Fruit fly (Drosophila melanogaster): ENCODE data around the gene IFT57.
A peak's percentile ranks its signal among the peaks of the same experiment; 100 is the strongest.

Gene IFT57

dm6 chr2L:3530186-3530832 is at the start of gene IFT57, which contains the start of gene Spindly:
Gene IFT57 (plus strand): TSS chr2L:3530789.
Gene Spindly (minus strand): TSS chr2L:3530317.
- peak; percentile 84 to 88 for TF ChIP-seq CTCF (optimal IDR thresholded peaks at IDR 0.05)
- no peak for TF ChIP-seq CG8478 (optimal IDR thresholded peaks at IDR 0.05)

- TF ChIP-seq CG8478 (optimal IDR thresholded peaks at IDR 0.05) = no peak
- no peak for TF ChIP-seq CTCF (optimal IDR thresholded peaks at IDR 0.05)
These were observed 48.6 kb upstream of the IFT57 start for dm6 chr2L:3482037-3482436.

dm6 chr2L:3482712-3483111 is 47.9 kb upstream of the IFT57 start:
- TF ChIP-seq CG8478 (optimal IDR thresholded peaks at IDR 0.05) = no peak
- TF ChIP-seq CTCF (optimal IDR thresholded peaks at IDR 0.05) = no peak

- TF ChIP-seq CTCF (optimal IDR thresholded peaks at IDR 0.05) (no peak), CG8478 (optimal IDR thresholded peaks at IDR 0.05) (no peak)
These were observed 46.9 kb upstream of the IFT57 start for dm6 chr2L:3483672-3484071.

- TF ChIP-seq CG8478 (optimal IDR thresholded peaks at IDR 0.05) = no peak
- no peak for TF ChIP-seq CTCF (optimal IDR thresholded peaks at IDR 0.05)
These were observed 45.8 kb upstream of the IFT57 start for dm6 chr2L:3484759-3485158.

- TF ChIP-seq CTCF (optimal IDR thresholded peaks at IDR 0.05) (no peak), CG8478 (optimal IDR thresholded peaks at IDR 0.05) (no peak)
These were observed 45.1 kb upstream of the IFT57 start for dm6 chr2L:3485506-3485905.

- TF ChIP-seq CG8478 (optimal IDR thresholded peaks at IDR 0.05) = no peak
- TF ChIP-seq CTCF (optimal IDR thresholded peaks at IDR 0.05) = peak; percentile 22 to 31
These were observed 39.6 kb upstream of the IFT57 start, which contains the start of gene CG15414 for dm6 chr2L:3490971-3491370. Gene CG15414 (minus strand): TSS chr2L:3491071.

dm6 chr2L:3493475-3493874 is 37.1 kb upstream of the IFT57 start:
- no peak for TF ChIP-seq CG8478 (optimal IDR thresholded peaks at IDR 0.05)

- no peak for TF ChIP-seq CG8478 (optimal IDR thresholded peaks at IDR 0.05)
- TF ChIP-seq CTCF (optimal IDR thresholded peaks at IDR 0.05) = no peak
These were observed 35.1 kb upstream of the IFT57 start for dm6 chr2L:3495465-3495864.

- TF ChIP-seq CTCF (optimal IDR thresholded peaks at IDR 0.05) (no peak), CG8478 (optimal IDR thresholded peaks at IDR 0.05) (no peak)
These were observed 25.7 kb upstream of the IFT57 start for dm6 chr2L:3504851-3505250.

dm6 chr2L:3506322-3506721 is 24.3 kb upstream of the IFT57 start:
- TF ChIP-seq CTCF (optimal IDR thresholded peaks at IDR 0.05) (no peak), CG8478 (optimal IDR thresholded peaks at IDR 0.05) (no peak)

- TF ChIP-seq CG8478 (optimal IDR thresholded peaks at IDR 0.05) (no peak), CTCF (optimal IDR thresholded peaks at IDR 0.05) (no peak)
These were observed 23.8 kb upstream of the IFT57 start for dm6 chr2L:3506806-3507205.

- TF ChIP-seq CTCF (optimal IDR thresholded peaks at IDR 0.05) (no peak), CG8478 (optimal IDR thresholded peaks at IDR 0.05) (no peak)
These were observed 23.1 kb upstream of the IFT57 start, which contains the start of gene tim for dm6 chr2L:3507209-3508164. Gene tim (minus strand): TSS chr2L:3508119.

dm6 chr2L:3510002-3510401 is 20.6 kb upstream of the IFT57 start, which contains the start of gene CG31954:
Gene CG31954 (minus strand): TSS chr2L:3510102.
- no peak for TF ChIP-seq CG8478 (optimal IDR thresholded peaks at IDR 0.05)
- TF ChIP-seq CTCF (optimal IDR thresholded peaks at IDR 0.05) = no peak

dm6 chr2L:3514569-3515191 is 15.9 kb upstream of the IFT57 start, which contains the start of the genes LeuRS and CG17593:
Gene LeuRS (minus strand): TSS chr2L:3514656.
Gene CG17593 (plus strand): TSS chr2L:3514872.
- TF ChIP-seq CTCF (optimal IDR thresholded peaks at IDR 0.05) = no peak
- TF ChIP-seq CG8478 (optimal IDR thresholded peaks at IDR 0.05) = no peak
